Fruit fly (Drosophila melanogaster) whole organism, embryonic: ENCODE data around the gene jb.

Experiments used
- Adf1 ChIP-seq: fragments of 200-800 bp; sonication (Bioruptor generic); IDR thresholded peaks from 2 replicates; pipeline ENCODE4 v1.3.6; 2022; ENCODE audit warnings: missing biosample characterization, missing genetic modification characterization
- CG10209 ChIP-seq: fragments of 200-800 bp; sonication (Bioruptor generic); optimal IDR thresholded peaks from 3 replicates; lab custom pipeline; 2017; ENCODE audit warnings: missing biosample characterization, mild to moderate bottlenecking, missing genetic modification characterization, missing genetic modification reagents
- CG10321 ChIP-seq: fragments of 200-800 bp; sonication (Bioruptor generic); IDR thresholded peaks from 2 replicates; pipeline ENCODE4 v1.3.6; 2022; ENCODE audit warnings: missing biosample characterization, missing genetic modification characterization
- CG11504 ChIP-seq: fragments of 200-800 bp; sonication (Bioruptor generic); optimal IDR thresholded peaks from 3 replicates; lab custom pipeline; 2019; ENCODE audit warnings: missing biosample characterization, mild to moderate bottlenecking, missing genetic modification characterization, moderate library complexity
- CG12391 ChIP-seq: fragments of 200-800 bp; sonication (Bioruptor generic); optimal IDR thresholded peaks from 3 replicates; lab custom pipeline; 2018; ENCODE audit warnings: missing biosample characterization, mild to moderate bottlenecking, missing genetic modification characterization, moderate library complexity
- CG14014 ChIP-seq: fragments of 200-800 bp; sonication (Bioruptor generic); IDR thresholded peaks from 2 replicates; pipeline ENCODE4 v1.3.6; 2022; ENCODE audit warnings: missing biosample characterization, missing genetic modification characterization
- CG1529 ChIP-seq: fragments of 200-800 bp; sonication (Bioruptor generic); optimal IDR thresholded peaks from 3 replicates; lab custom pipeline; 2018; ENCODE audit warnings: missing biosample characterization, missing genetic modification characterization
- CG17359 ChIP-seq: fragments of 200-800 bp; sonication (Bioruptor generic); optimal IDR thresholded peaks from 3 replicates; lab custom pipeline; 2018; ENCODE audit warnings: missing biosample characterization, mild to moderate bottlenecking, missing genetic modification characterization, moderate library complexity
- CG18011 ChIP-seq: fragments of 200-800 bp; sonication (Bioruptor generic); optimal IDR thresholded peaks from 2 replicates; lab custom pipeline; 2017; ENCODE audit warnings: missing biosample characterization, missing genetic modification characterization, mild to moderate bottlenecking, moderate library complexity, missing genotype
- CG1832 ChIP-seq: fragments of 200-800 bp; sonication (Bioruptor generic); optimal IDR thresholded peaks from 2 replicates; lab custom pipeline; 2017; ENCODE audit warnings: missing biosample characterization, mild to moderate bottlenecking, missing genetic modification characterization, inconsistent platforms
- CG2120 ChIP-seq: fragments of 200-800 bp; sonication (Bioruptor generic); optimal IDR thresholded peaks from 3 replicates; lab custom pipeline; 2016; ENCODE audit warnings: missing biosample characterization, missing genetic modification characterization
- CG3163 ChIP-seq: fragments of 200-800 bp; sonication (Bioruptor generic); optimal IDR thresholded peaks from 3 replicates; lab custom pipeline; 2016; ENCODE audit warnings: missing biosample characterization, missing genetic modification characterization
- CG4328 ChIP-seq: fragments of 200-800 bp; sonication (Bioruptor generic); optimal IDR thresholded peaks from 3 replicates; lab custom pipeline; 2017; ENCODE audit warnings: missing biosample characterization, missing genetic modification reagents, missing genetic modification characterization
- CG6175 ChIP-seq: fragments of 200-800 bp; sonication (Bioruptor generic); IDR thresholded peaks from 3 replicates; pipeline ENCODE4 v1.3.6; 2022; ENCODE audit warnings: missing biosample characterization, missing genetic modification characterization
- CG6689 ChIP-seq: fragments of 200-800 bp; sonication (Bioruptor generic); IDR thresholded peaks from 2 replicates; pipeline ENCODE4 v1.3.6; 2022; ENCODE audit warnings: missing biosample characterization, missing genetic modification characterization
- Gug ChIP-seq: fragments of 200-800 bp; sonication (Bioruptor generic); IDR thresholded peaks from 4 replicates; pipeline ENCODE4 v1.3.6; 2022; ENCODE audit warnings: missing biosample characterization, missing genetic modification characterization
- HLH54F ChIP-seq: fragments of 200-800 bp; sonication (Bioruptor generic); optimal IDR thresholded peaks from 3 replicates; lab custom pipeline; 2016; ENCODE audit warnings: missing biosample characterization, missing genetic modification characterization
- HmgZ ChIP-seq: fragments of 200-800 bp; sonication (Bioruptor generic); optimal IDR thresholded peaks from 2 replicates; lab custom pipeline; 2018; ENCODE audit warnings: missing biosample characterization, mild to moderate bottlenecking, missing genetic modification characterization
- Hr78 ChIP-seq, 2 experiments: fragments of 200-800 bp in 1 of 2; fragments of >200 bp in 1 of 2; sonication (Bioruptor generic) in 1 of 2; optimal IDR thresholded peaks; 2 replicates each; lab custom pipeline; 2017 to 2019; ENCODE audit warnings: missing biosample characterization in 2 of 2, missing genetic modification characterization in 2 of 2, mild to moderate bottlenecking in 1 of 2, moderate library complexity in 1 of 2
- Med ChIP-seq: fragments of 200-800 bp; sonication (Bioruptor generic); peaks from one replicate; lab custom pipeline; 2016; ENCODE audit warnings: missing biosample characterization, missing genetic modification characterization, mild to moderate bottlenecking, inconsistent platforms, moderate library complexity
- NC2β ChIP-seq: fragments of 200-800 bp; sonication (Bioruptor generic); optimal IDR thresholded peaks from 2 replicates; lab custom pipeline; 2016; ENCODE audit warnings: missing biosample characterization, missing genetic modification characterization
- Nf-YC ChIP-seq: fragments of 200-800 bp; optimal IDR thresholded peaks from 3 replicates; lab custom pipeline; 2019; ENCODE audit warnings: missing biosample characterization, mild to moderate bottlenecking, missing genetic modification characterization, moderate library complexity
- NfI ChIP-seq: fragments of 200-800 bp; sonication (Bioruptor generic); optimal IDR thresholded peaks from 3 replicates; lab custom pipeline; 2018; ENCODE audit warnings: missing biosample characterization, mild to moderate bottlenecking, missing genetic modification characterization, moderate library complexity
- Trl ChIP-seq, 3 experiments: fragments of >200 bp in 2 of 3; fragments of 200-800 bp in 1 of 3; sonication (Bioruptor generic) in 1 of 3; optimal IDR thresholded peaks; 2 replicates in 1 of 3; 3 replicates in 2 of 3; lab custom pipeline; 2016 to 2017; ENCODE audit warnings: missing biosample characterization in 1 of 3, missing genetic modification characterization in 1 of 3
- abd-A ChIP-seq: fragments of 200-800 bp; sonication (Bioruptor generic); optimal IDR thresholded peaks from 3 replicates; lab custom pipeline; 2019; ENCODE audit warnings: missing biosample characterization, mild to moderate bottlenecking, missing genetic modification characterization, moderate library complexity
- bcd ChIP-seq: fragments of 200-800 bp; sonication (Bioruptor generic); optimal IDR thresholded peaks from 2 replicates; lab custom pipeline; 2017; ENCODE audit warnings: missing biosample characterization, mild to moderate bottlenecking, missing genetic modification characterization
- cato ChIP-seq: fragments of 200-800 bp; sonication (Bioruptor generic); optimal IDR thresholded peaks from 2 replicates; lab custom pipeline; 2016; ENCODE audit warnings: missing biosample characterization, missing genetic modification characterization, borderline replicate concordance
- caup ChIP-seq: fragments of 200-800 bp; sonication (Bioruptor generic); optimal IDR thresholded peaks from 3 replicates; lab custom pipeline; 2017; ENCODE audit warnings: missing biosample characterization, mild to moderate bottlenecking, missing genetic modification characterization, moderate library complexity; ENCODE audit not compliant: severe bottlenecking
- cg ChIP-seq: fragments of 200-800 bp; sonication (Bioruptor generic); optimal IDR thresholded peaks from 3 replicates; lab custom pipeline; 2019; ENCODE audit warnings: missing biosample characterization, mild to moderate bottlenecking, missing genetic modification characterization, moderate library complexity
- chinmo ChIP-seq: fragments of 200-800 bp; sonication (Bioruptor generic); IDR thresholded peaks from 4 replicates; pipeline ENCODE4 v1.3.6; 2022; ENCODE audit warnings: missing biosample characterization, missing genetic modification characterization; ENCODE audit not compliant: partially characterized antibody
- crp ChIP-seq, 2 experiments: fragments of 200-800 bp; sonication (Bioruptor generic); optimal IDR thresholded peaks; 2 replicates in 1 of 2; 3 replicates in 1 of 2; lab custom pipeline; 2017; ENCODE audit warnings: missing biosample characterization in 2 of 2, missing genetic modification characterization in 2 of 2, mild to moderate bottlenecking in 1 of 2, moderate library complexity in 1 of 2
- cwo ChIP-seq: fragments of 200-800 bp; sonication (Bioruptor generic); optimal IDR thresholded peaks from 3 replicates; lab custom pipeline; 2017; ENCODE audit warnings: missing biosample characterization, missing genetic modification characterization, mild to moderate bottlenecking, moderate library complexity, missing genetic modification reagents
- dmrt99B ChIP-seq: fragments of 200-800 bp; sonication (Bioruptor generic); optimal IDR thresholded peaks from 2 replicates; lab custom pipeline; 2018; ENCODE audit warnings: missing biosample characterization, mild to moderate bottlenecking, missing genetic modification characterization, moderate library complexity
- dpn ChIP-seq, 2 experiments: fragments of 200-800 bp; sonication (Bioruptor generic); optimal IDR thresholded peaks; 3 replicates each; lab custom pipeline; 2016; ENCODE audit warnings: missing biosample characterization in 2 of 2, missing genetic modification characterization in 2 of 2
- ewg ChIP-seq: fragments of 200-800 bp; sonication (Bioruptor generic); optimal IDR thresholded peaks from 3 replicates; lab custom pipeline; 2017; ENCODE audit warnings: mild to moderate bottlenecking, missing biosample characterization, missing genetic modification reagents, missing genetic modification characterization
- ftz-f1 ChIP-seq: fragments of 200-800 bp; sonication (Bioruptor generic); optimal IDR thresholded peaks from 2 replicates; lab custom pipeline; 2016; ENCODE audit warnings: missing biosample characterization, missing genetic modification characterization
- gro ChIP-seq: fragments of 200-800 bp; sonication (Bioruptor generic); optimal IDR thresholded peaks from 2 replicates; lab custom pipeline; 2016; ENCODE audit warnings: missing biosample characterization, missing genetic modification characterization
- kah ChIP-seq: fragments of 200-800 bp; sonication (Bioruptor generic); optimal IDR thresholded peaks from 2 replicates; lab custom pipeline; 2018; ENCODE audit warnings: missing biosample characterization, mild to moderate bottlenecking, missing genetic modification characterization
- lilli ChIP-seq: fragments of 200-800 bp; sonication (Bioruptor generic); optimal IDR thresholded peaks from 3 replicates; lab custom pipeline; 2016; ENCODE audit warnings: missing biosample characterization, missing genetic modification characterization
- pho ChIP-seq: fragments of 200-800 bp; sonication (Bioruptor generic); optimal IDR thresholded peaks from 2 replicates; lab custom pipeline; 2016; ENCODE audit warnings: missing biosample characterization, missing genetic modification characterization
- pnt ChIP-seq: fragments of 200-800 bp; sonication (Bioruptor generic); optimal IDR thresholded peaks from 3 replicates; lab custom pipeline; 2016; ENCODE audit warnings: missing biosample characterization, missing genetic modification characterization
- run ChIP-seq: fragments of 200-800 bp; sonication (Bioruptor generic); optimal IDR thresholded peaks from 3 replicates; lab custom pipeline; 2018; ENCODE audit warnings: missing biosample characterization, mild to moderate bottlenecking, missing genetic modification characterization
- scrt ChIP-seq: fragments of 200-800 bp; sonication (Bioruptor generic); optimal IDR thresholded peaks from 2 replicates; lab custom pipeline; 2018; ENCODE audit warnings: missing biosample characterization, mild to moderate bottlenecking, missing genetic modification characterization, moderate library complexity
- sisA ChIP-seq: fragments of 200-800 bp; sonication (Bioruptor generic); IDR thresholded peaks from 2 replicates; pipeline ENCODE4 v1.3.6; 2022; ENCODE audit warnings: missing biosample characterization, missing genetic modification characterization
- vvl ChIP-seq: fragments of 200-800 bp; sonication (Bioruptor generic); IDR thresholded peaks from 2 replicates; pipeline ENCODE4 v1.3.6; 2022; ENCODE audit warnings: missing biosample characterization, missing genetic modification characterization
- z ChIP-seq: fragments of 200-800 bp; sonication (Bioruptor generic); IDR thresholded peaks from 3 replicates; pipeline ENCODE4 v1.3.6; 2022; ENCODE audit warnings: missing biosample characterization, missing genetic modification characterization
- zf30C ChIP-seq: fragments of 200-800 bp; sonication (Bioruptor generic); optimal IDR thresholded peaks from 3 replicates; lab custom pipeline; 2018; ENCODE audit warnings: missing biosample characterization, mild to moderate bottlenecking, missing genetic modification characterization

Gene jb

DNA sequence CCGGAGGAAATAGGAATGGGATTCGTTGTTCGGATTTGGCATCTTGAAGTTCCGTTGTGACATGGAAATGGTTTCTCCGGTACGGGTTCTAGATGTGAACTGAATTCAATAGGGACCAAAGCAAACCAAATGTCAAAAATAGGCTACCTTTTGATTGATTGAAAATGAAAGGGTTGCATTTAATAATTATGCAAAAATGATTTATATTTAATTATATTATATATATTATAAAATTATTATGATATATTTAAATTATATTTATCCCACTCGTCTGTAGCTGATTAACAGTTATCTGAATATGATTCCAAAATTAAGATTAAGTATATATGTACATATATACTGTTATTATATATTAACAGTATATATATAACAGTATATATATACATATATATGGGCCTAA is at the start of gene jb:
TSS of gene jb (minus strand) at position 101 of the 400 bp plus-strand sequence.
- no peak for TF ChIP-seq CG6175 (GFP tag; lab: Robert Waterston, UW)
- TF ChIP-seq CG1529 (GFP tag; lab: Kevin White, UChicago) = no peak
- no peak for TF ChIP-seq NC2β (GFP tag; lab: Kevin White, UChicago)
- TF ChIP-seq pnt (GFP tag; lab: Kevin White, UChicago) = no peak
- no peak for TF ChIP-seq CG6689 (GFP tag; lab: Robert Waterston, UW)
- TF ChIP-seq, all 482 proteins: peak for 0

DNA sequence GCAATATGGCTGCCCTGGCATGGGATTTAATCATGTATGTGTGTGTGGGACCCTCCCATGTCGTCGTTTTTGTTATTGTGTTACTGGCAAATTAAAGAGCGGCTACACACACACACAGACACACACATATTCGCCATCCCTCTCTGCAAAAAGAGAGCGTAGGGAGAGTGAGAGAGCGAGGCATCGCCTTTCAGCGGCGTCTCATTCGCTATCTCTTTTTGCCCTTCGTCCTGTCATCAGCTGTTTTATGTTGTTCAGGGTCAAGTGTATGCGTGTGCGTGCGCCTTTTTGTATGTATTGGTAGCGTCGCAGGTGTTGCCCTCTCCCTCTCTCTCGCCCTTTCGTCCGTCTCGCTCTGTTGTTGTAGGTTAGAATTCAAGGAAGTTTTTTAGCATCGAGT is 46.3 kb upstream of the jb start:
- peak; percentile 20 for TF ChIP-seq ewg (GFP tag; lab: Kevin White, UChicago)
- peak; percentile 49 for TF ChIP-seq ftz-f1 (GFP tag; lab: Kevin White, UChicago)
- TF ChIP-seq CG4328 = no peak
- TF ChIP-seq vvl (GFP tag; lab: Robert Waterston, UW) = no peak
- TF ChIP-seq crp (GFP tag; optimal IDR thresholded peaks at IDR 0.05; lab: Kevin White, UChicago) = peak in 1 of 2 experiments; percentile 55
- peak; percentile 47 for TF ChIP-seq scrt
- peak; percentile 61 for TF ChIP-seq Adf1 (GFP tag; lab: Robert Waterston, UW)
- peak; percentile 82 for TF ChIP-seq abd-A (tag; lab: Kevin White, UChicago)
- peak; percentile 44 for TF ChIP-seq CG1832 (GFP tag; lab: Kevin White, UChicago)
- TF ChIP-seq Nf-YC (tag; lab: Kevin White, UChicago) = peak; percentile 29
- no peak for TF ChIP-seq pho
- peak; percentile 7 to 57 for TF ChIP-seq Trl (optimal IDR thresholded peaks at IDR 0.05; lab: Kevin White, UChicago)
- TF ChIP-seq Trl (GFP tag; optimal IDR thresholded peaks at IDR 0.05; lab: Kevin White, UChicago) = no peak
- TF ChIP-seq chinmo = 0 out of 4 replicates have a peak, but pooled peaks have one; percentile 40
- no peak for TF ChIP-seq run (tag; lab: Kevin White, UChicago)
- peak; percentile 63 for TF ChIP-seq cg (GFP tag; lab: Kevin White, UChicago)
- no peak for TF ChIP-seq Gug (GFP tag; lab: Robert Waterston, UW)
- TF ChIP-seq Med (GFP tag; lab: Kevin White, UChicago) = peak; percentile 23
- TF ChIP-seq CG10321 = peak; percentile 50; the same call in 1 of the 2 replicates

DNA sequence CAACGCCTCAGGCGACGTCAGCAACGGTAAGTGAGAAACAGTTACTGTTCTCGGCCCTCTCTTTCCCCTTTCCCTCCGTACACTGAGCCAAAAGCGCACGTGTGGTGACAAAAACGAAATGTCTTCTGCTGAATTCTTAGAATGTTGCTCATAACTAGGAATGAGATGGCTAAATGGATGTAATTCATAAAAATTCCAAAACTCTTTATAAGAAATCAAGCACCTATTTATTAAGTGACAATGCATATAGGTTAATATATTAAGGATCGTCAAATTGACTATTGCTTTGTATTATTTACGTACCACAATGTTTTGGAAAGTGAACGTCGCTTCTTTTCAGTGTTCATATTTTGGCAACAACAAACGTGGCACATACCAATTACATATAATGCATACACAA is 43.9 kb upstream of the jb start:
- TF ChIP-seq HmgZ (tag; lab: Kevin White, UChicago) = peak; percentile 43
- no peak for TF ChIP-seq cato (GFP tag; lab: Kevin White, UChicago)
- no peak for TF ChIP-seq CG18011 (GFP tag; lab: Kevin White, UChicago)
- TF ChIP-seq zf30C (GFP tag; lab: Kevin White, UChicago) = peak; percentile 50
- peak; percentile 62 for TF ChIP-seq CG11504 (tag; lab: Kevin White, UChicago)
- TF ChIP-seq CG14014 (GFP tag; lab: Robert Waterston, UW) = 0 out of 2 replicates have a peak, but pooled peaks have one; percentile 16
- peak; percentile 13 for TF ChIP-seq CG17359 (tag; lab: Kevin White, UChicago)
- TF ChIP-seq NfI (GFP tag; lab: Kevin White, UChicago) = peak; percentile 56
- peak; percentile 14 for TF ChIP-seq CG3163 (GFP tag; lab: Kevin White, UChicago)
- TF ChIP-seq Hr78 (GFP tag; optimal IDR thresholded peaks at IDR 0.05; lab: Kevin White, UChicago) = no peak
- TF ChIP-seq dpn (GFP tag; optimal IDR thresholded peaks at IDR 0.05; lab: Kevin White, UChicago) = peak; percentile 8 to 26
- no peak for TF ChIP-seq z (GFP tag; lab: Robert Waterston, UW)
- TF ChIP-seq caup (GFP tag; lab: Kevin White, UChicago) = peak; percentile 29
- 0 out of 2 replicates have a peak, but pooled peaks have one; percentile 22 for TF ChIP-seq sisA (GFP tag; lab: Robert Waterston, UW)
- peak; percentile 72 for TF ChIP-seq CG2120
- TF ChIP-seq cwo (GFP tag; lab: Kevin White, UChicago) = peak; percentile 39
- peak; percentile 49 for TF ChIP-seq lilli (GFP tag; lab: Kevin White, UChicago)
- peak; percentile 9 for TF ChIP-seq bcd (GFP tag; lab: Kevin White, UChicago)
- peak; percentile 3 for TF ChIP-seq CG10209 (GFP tag; lab: Kevin White, UChicago)
- TF ChIP-seq CG12391 (tag; lab: Kevin White, UChicago) = peak; percentile 15
- TF ChIP-seq HLH54F (GFP tag; lab: Kevin White, UChicago) = peak; percentile 26
- no peak for TF ChIP-seq kah
- TF ChIP-seq gro (GFP tag; lab: Kevin White, UChicago) = peak; percentile 5
- TF ChIP-seq dmrt99B (tag; lab: Kevin White, UChicago) = peak; percentile 47
